Worm (Caenorhabditis elegans) whole organism, early embryonic: ENCODE measurements around the gene Y38E10A.9.

Source experiments
- F13C5.2 ChIP-seq: sonication (generic microtip); optimal IDR thresholded peaks from 2 replicates; lab custom pipeline; 2017; ENCODE audit warnings: mild to moderate bottlenecking, missing genetic modification characterization, inconsistent platforms, missing compliant biosample characterization
- ama-1 ChIP-seq: fragments of 150-350 bp; optimal IDR thresholded peaks from 2 replicates; lab custom pipeline; 2014
- ets-7 ChIP-seq: sonication (generic microtip); optimal IDR thresholded peaks from 2 replicates; lab custom pipeline; 2016; ENCODE audit warnings: missing genotype, missing genetic modification characterization, missing compliant biosample characterization
- flt-1 ChIP-seq: fragments of 200-800 bp; sonication (Bioruptor generic); IDR thresholded peaks from 2 replicates; pipeline ENCODE4 v1.3.6; 2022; ENCODE audit warnings: missing genetic modification characterization, missing compliant biosample characterization
- hmg-4 ChIP-seq: fragments of 200-800 bp; sonication (Bioruptor generic); optimal IDR thresholded peaks from 2 replicates; lab custom pipeline; 2018; ENCODE audit warnings: mild to moderate bottlenecking, missing genetic modification characterization, missing compliant biosample characterization
- pes-1 ChIP-seq: fragments of 200-800 bp; sonication (Bioruptor generic); IDR thresholded peaks from 2 replicates; pipeline ENCODE4 v1.3.6; 2022; ENCODE audit warnings: missing genetic modification reagents, missing genetic modification characterization, missing compliant biosample characterization
- scrt-1 ChIP-seq: fragments of 200-800 bp; sonication (Bioruptor generic); IDR thresholded peaks from 2 replicates; pipeline ENCODE4 v1.3.6; 2022; ENCODE audit warnings: missing genetic modification characterization, missing compliant biosample characterization
- tbx-11 ChIP-seq: fragments of 200-800 bp; sonication (Bioruptor generic); IDR thresholded peaks from 2 replicates; pipeline ENCODE4 v1.3.6; 2022; ENCODE audit warnings: missing genetic modification characterization, missing compliant biosample characterization
- tbx-37 ChIP-seq: fragments of 200-800 bp; sonication (Bioruptor generic); conservative IDR thresholded peaks from 2 replicates; pipeline ENCODE4 v1.3.6; 2022; ENCODE audit warnings: missing genetic modification reagents, missing genetic modification characterization, missing compliant biosample characterization
- tra-4 ChIP-seq: sonication (generic microtip); optimal IDR thresholded peaks from 2 replicates; lab custom pipeline; 2017; ENCODE audit warnings: missing genetic modification characterization, missing compliant biosample characterization

- TF ChIP-seq tbx-11, result no peak
- TF ChIP-seq flt-1 (GFP tag; lab: Robert Waterston, UW), result no peak
- no peak for TF ChIP-seq ets-7 (tag; lab: Kevin White, UChicago)
- TF ChIP-seq pes-1, result no peak
- TF ChIP-seq ama-1 (lab: Kevin White, UChicago), result no peak
- TF ChIP-seq tbx-37, result no peak
- TF ChIP-seq hmg-4, result no peak
- no peak for TF ChIP-seq tra-4
- TF ChIP-seq scrt-1 (GFP tag; lab: Robert Waterston, UW), result no peak
- TF ChIP-seq F13C5.2 (tag; lab: Kevin White, UChicago), result no peak
Observed at ce11 chrII:12580952-12581351, 27.8 kb upstream of the Y38E10A.9 start, which contains the start of gene clec-4.
